Fruit fly (Drosophila melanogaster) whole organism, prepupa: Measurements from ENCODE around the gene ppk16.

Source experiments
- CG10669 ChIP-seq: fragments of 200-800 bp; sonication (Bioruptor generic); optimal IDR thresholded peaks from 3 replicates; lab custom pipeline; 2018; ENCODE audit warnings: missing biosample characterization, mild to moderate bottlenecking, missing genetic modification characterization, moderate library complexity
- topi ChIP-seq: fragments of 200-800 bp; sonication (Bioruptor generic); optimal IDR thresholded peaks from 3 replicates; lab custom pipeline; 2016; ENCODE audit warnings: missing biosample characterization, missing genetic modification characterization
- vri ChIP-seq: fragments of 200-800 bp; sonication (Bioruptor generic); optimal IDR thresholded peaks from 3 replicates; lab custom pipeline; 2016; ENCODE audit warnings: missing biosample characterization, mild to moderate bottlenecking, missing genetic modification characterization

DNA sequence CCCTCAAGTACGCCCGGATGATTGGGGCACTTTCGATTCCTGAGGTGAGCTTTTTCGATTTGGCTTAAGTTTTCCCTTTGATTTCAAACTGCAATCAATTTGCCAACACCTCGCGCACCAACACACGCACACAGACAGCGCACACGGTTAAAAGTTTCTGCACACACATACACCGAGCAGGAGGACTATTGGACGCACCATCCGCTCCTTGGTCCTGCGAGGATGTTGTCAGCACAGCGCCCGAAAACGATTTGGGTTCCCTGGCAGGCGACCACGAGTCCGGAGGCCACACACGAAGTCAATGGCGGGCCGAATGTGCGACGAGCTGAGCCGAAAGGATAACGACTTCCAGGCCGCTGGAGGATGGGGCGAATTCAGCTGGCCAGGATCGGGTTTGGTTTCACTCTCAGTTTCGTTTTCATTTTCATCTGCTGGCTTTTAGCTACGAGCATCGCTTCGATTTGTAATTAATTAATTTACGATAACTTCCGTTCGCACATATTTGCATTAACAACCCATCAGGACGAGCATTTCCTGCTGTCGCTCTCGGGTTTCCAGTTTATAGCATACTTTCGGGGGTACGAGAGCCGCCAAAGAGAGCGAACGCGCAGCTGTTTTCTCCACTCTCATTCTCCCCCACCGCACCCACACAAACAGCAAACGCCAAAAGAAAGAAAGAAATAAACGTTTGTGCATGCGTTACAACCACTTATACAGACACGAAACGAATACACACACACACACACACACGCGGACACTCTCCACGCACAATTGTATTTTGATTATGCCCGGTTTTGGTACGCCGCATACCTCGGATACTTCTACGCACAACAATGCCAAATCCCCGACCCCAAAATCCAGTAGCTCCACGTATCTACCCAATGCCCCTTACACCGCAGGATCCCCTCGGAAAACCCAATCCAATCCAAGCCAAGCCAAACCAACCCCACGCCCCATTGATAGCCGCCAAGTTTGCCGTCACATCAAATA is 28.3 kb downstream of the ppk16 start, which contains the start of gene Nckx30C:
- no peak for TF ChIP-seq vri
- no peak for TF ChIP-seq topi (GFP tag; lab: Kevin White, UChicago)
- no peak for TF ChIP-seq CG10669 (GFP tag; lab: Kevin White, UChicago)
